Worm (Caenorhabditis elegans) whole organism, L4 larva: Measurements from ENCODE around the gene F25G6.9.

Experiments used
- D1046.2 ChIP-seq: fragments of 200-800 bp; sonication (Bioruptor generic); IDR thresholded peaks from 2 replicates; pipeline ENCODE4 v1.3.6; 2022; ENCODE audit warnings: missing genetic modification characterization, missing compliant biosample characterization
- F10B5.3 ChIP-seq: sonication (generic microtip); optimal IDR thresholded peaks from 2 replicates; lab custom pipeline; 2016; ENCODE audit warnings: mild to moderate bottlenecking, missing genetic modification characterization, missing compliant biosample characterization
- F26F4.8 ChIP-seq: fragments of 200-800 bp; sonication (Bioruptor generic); conservative IDR thresholded peaks from 2 replicates; pipeline ENCODE4 v1.3.6; 2022; ENCODE audit warnings: missing genetic modification characterization, missing compliant biosample characterization
- R02D3.7 ChIP-seq: fragments of 150-350 bp; sonication (generic microtip); optimal IDR thresholded peaks from 3 replicates; lab custom pipeline; 2014; ENCODE audit warnings: missing biosample characterization, missing genetic modification characterization
- T20F7.1 ChIP-seq: fragments of 200-800 bp; sonication (Bioruptor generic); optimal IDR thresholded peaks from 2 replicates; lab custom pipeline; 2018; ENCODE audit warnings: mild to moderate bottlenecking, missing genetic modification characterization, missing compliant biosample characterization
- Y105C5A.15 ChIP-seq: fragments of 200-800 bp; sonication (Bioruptor generic); IDR thresholded peaks from 2 replicates; pipeline ENCODE4 v1.3.6; 2022; ENCODE audit warnings: missing genetic modification characterization, missing compliant biosample characterization
- Y48G9A.11 ChIP-seq: fragments of 200-800 bp; sonication (Bioruptor generic); IDR thresholded peaks from 2 replicates; pipeline ENCODE4 v1.3.6; 2022; ENCODE audit warnings: missing genetic modification reagents, missing genetic modification characterization, missing compliant biosample characterization
- aha-1 ChIP-seq: fragments of 150-350 bp; peaks from one replicate; lab custom pipeline; 2014; ENCODE audit warnings: missing biosample characterization, missing genetic modification characterization
- aly-2 ChIP-seq: sonication (generic microtip); optimal IDR thresholded peaks from 2 replicates; lab custom pipeline; 2018; ENCODE audit warnings: missing biosample characterization, missing genetic modification characterization
- ama-1 ChIP-seq: fragments of 150-350 bp; optimal IDR thresholded peaks from 2 replicates; lab custom pipeline; 2014; ENCODE audit warnings: inconsistent platforms, mixed read lengths
- arid-1 ChIP-seq: fragments of 200-800 bp; sonication (Bioruptor generic); conservative IDR thresholded peaks from 2 replicates; pipeline ENCODE4 v1.3.6; 2022; ENCODE audit warnings: missing genetic modification reagents, missing genetic modification characterization, missing compliant biosample characterization
- ceh-20 ChIP-seq: fragments of 200-800 bp; sonication (Bioruptor generic); IDR thresholded peaks from 2 replicates; pipeline ENCODE4 v1.3.6; 2022; ENCODE audit warnings: missing genetic modification reagents, missing genetic modification characterization, missing compliant biosample characterization
- ceh-32 ChIP-seq: sonication (generic microtip); optimal IDR thresholded peaks from 2 replicates; lab custom pipeline; 2016; ENCODE audit warnings: mild to moderate bottlenecking, missing genetic modification characterization, missing compliant biosample characterization; ENCODE audit not compliant: poor library complexity
- ceh-44 ChIP-seq: fragments of 200-800 bp; sonication (Bioruptor generic); IDR thresholded peaks from 2 replicates; pipeline ENCODE4 v1.3.6; 2022; ENCODE audit warnings: missing genetic modification reagents, missing genetic modification characterization, missing compliant biosample characterization
- cey-2 ChIP-seq: sonication (generic microtip); optimal IDR thresholded peaks from 3 replicates; lab custom pipeline; 2017; ENCODE audit warnings: missing genetic modification characterization, mild to moderate bottlenecking, missing compliant biosample characterization, antibody characterized with exemption, borderline replicate concordance; ENCODE audit not compliant: insufficient read depth
- daf-16 ChIP-seq, 3 experiments: sonication (generic microtip); optimal IDR thresholded peaks; 2 replicates each; lab custom pipeline; 2016 to 2017; ENCODE audit warnings: missing genetic modification characterization in 3 of 3, missing genetic modification reagents in 3 of 3, mild to moderate bottlenecking in 2 of 3, missing compliant biosample characterization in 2 of 3, missing biosample characterization in 1 of 3, moderate library complexity in 1 of 3
- dmd-6 ChIP-seq: fragments of 200-800 bp; sonication (Bioruptor generic); IDR thresholded peaks from 2 replicates; pipeline ENCODE4 v1.3.6; 2022; ENCODE audit warnings: missing genetic modification reagents, missing genetic modification characterization, missing compliant biosample characterization
- dmd-8 ChIP-seq: fragments of 200-800 bp; sonication (Bioruptor generic); IDR thresholded peaks from 2 replicates; pipeline ENCODE4 v1.3.6; 2022; ENCODE audit warnings: missing genetic modification characterization, missing compliant biosample characterization
- duxl-1 ChIP-seq: sonication (generic microtip); optimal IDR thresholded peaks from 2 replicates; lab custom pipeline; 2016; ENCODE audit warnings: mild to moderate bottlenecking, missing genetic modification characterization, moderate library complexity, missing compliant biosample characterization; ENCODE audit not compliant: poor library complexity
- dve-1 ChIP-seq: sonication (generic microtip); optimal IDR thresholded peaks from 2 replicates; lab custom pipeline; 2017; ENCODE audit warnings: antibody characterized with exemption, mild to moderate bottlenecking, missing genetic modification characterization, missing compliant biosample characterization; ENCODE audit not compliant: insufficient read depth
- fkh-10 ChIP-seq: fragments of 150-350 bp; optimal IDR thresholded peaks from 2 replicates; lab custom pipeline; 2014; ENCODE audit warnings: missing biosample characterization, missing genetic modification reagents, missing genetic modification characterization
- gei-8 ChIP-seq: fragments of 200-800 bp; sonication (Bioruptor generic); optimal IDR thresholded peaks from 2 replicates; lab custom pipeline; 2018; ENCODE audit warnings: mild to moderate bottlenecking, missing genetic modification characterization, missing compliant biosample characterization
- hif-1 ChIP-seq, 2 experiments: sonication (generic microtip); optimal IDR thresholded peaks; 2 replicates each; lab custom pipeline; 2016 to 2017; ENCODE audit warnings: missing compliant biosample characterization in 2 of 2, missing genetic modification characterization in 2 of 2, missing genetic modification reagents in 2 of 2, missing genotype in 2 of 2, mild to moderate bottlenecking in 1 of 2
- hlh-30 ChIP-seq: sonication (generic microtip); optimal IDR thresholded peaks from 2 replicates; lab custom pipeline; 2017; ENCODE audit warnings: antibody characterized with exemption, mild to moderate bottlenecking, missing genetic modification characterization, missing compliant biosample characterization; ENCODE audit not compliant: insufficient read depth
- lin-1 ChIP-seq: fragments of 200-800 bp; sonication (Bioruptor generic); IDR thresholded peaks from 2 replicates; pipeline ENCODE4 v1.3.6; 2022; ENCODE audit warnings: missing genetic modification reagents, missing genetic modification characterization, missing compliant biosample characterization
- lin-13 ChIP-seq: fragments of 150-350 bp; optimal IDR thresholded peaks from 2 replicates; lab custom pipeline; 2014; ENCODE audit warnings: missing biosample characterization, missing genetic modification reagents, missing genetic modification characterization
- lin-29 ChIP-seq: fragments of 200-800 bp; sonication (Bioruptor generic); IDR thresholded peaks from 2 replicates; pipeline ENCODE4 v1.3.6; 2022; ENCODE audit warnings: missing genetic modification reagents, missing genetic modification characterization, missing compliant biosample characterization
- mes-2 ChIP-seq: sonication (generic microtip); optimal IDR thresholded peaks from 2 replicates; lab custom pipeline; 2016; ENCODE audit warnings: missing genotype, mild to moderate bottlenecking, missing genetic modification characterization, missing compliant biosample characterization; ENCODE audit not compliant: poor library complexity, severe bottlenecking
- mxl-2 ChIP-seq: fragments of 200-800 bp; sonication (Bioruptor generic); conservative IDR thresholded peaks from 2 replicates; pipeline ENCODE4 v1.3.6; 2022; ENCODE audit warnings: missing genetic modification reagents, missing genetic modification characterization, missing compliant biosample characterization
- nhr-237 ChIP-seq: sonication (generic microtip); optimal IDR thresholded peaks from 2 replicates; lab custom pipeline; 2017; ENCODE audit warnings: missing biosample characterization, missing genetic modification characterization
- nhr-28 ChIP-seq: fragments of 150-350 bp; optimal IDR thresholded peaks from 2 replicates; lab custom pipeline; 2014; ENCODE audit warnings: missing biosample characterization, missing genetic modification characterization
- nhr-42 ChIP-seq: fragments of 200-800 bp; sonication (Bioruptor generic); IDR thresholded peaks from 2 replicates; pipeline ENCODE4 v1.3.6; 2022; ENCODE audit warnings: missing genetic modification characterization, missing compliant biosample characterization
- nhr-48 ChIP-seq: sonication (generic microtip); optimal IDR thresholded peaks from 2 replicates; lab custom pipeline; 2016; ENCODE audit warnings: mild to moderate bottlenecking, missing genetic modification characterization, missing compliant biosample characterization
- nhr-77 ChIP-seq: fragments of 150-350 bp; optimal IDR thresholded peaks from 2 replicates; lab custom pipeline; 2014; ENCODE audit warnings: missing biosample characterization, missing genetic modification characterization
- pqm-1 ChIP-seq: sonication (generic microtip); optimal IDR thresholded peaks from 2 replicates; lab custom pipeline; 2017; ENCODE audit warnings: missing biosample characterization, missing genetic modification characterization
- sdz-12 ChIP-seq: fragments of 200-800 bp; sonication (Bioruptor generic); optimal IDR thresholded peaks from 2 replicates; lab custom pipeline; 2018; ENCODE audit warnings: mild to moderate bottlenecking, missing genetic modification characterization, missing compliant biosample characterization
- snpc-1.2 ChIP-seq: fragments of 200-800 bp; sonication (Bioruptor generic); IDR thresholded peaks from 2 replicates; pipeline ENCODE4 v1.3.6; 2022; ENCODE audit warnings: missing genetic modification reagents, missing genetic modification characterization, missing compliant biosample characterization
- snpc-4 ChIP-seq: fragments of 150-350 bp; optimal IDR thresholded peaks from 2 replicates; lab custom pipeline; 2014; ENCODE audit warnings: missing biosample characterization, missing genetic modification characterization
- unc-62 ChIP-seq, 3 experiments: fragments of 150-350 bp in 1 of 3; sonication (generic microtip); optimal IDR thresholded peaks in 2 of 3; peaks in 1 of 3; 1 replicate in 1 of 3; 2 replicates in 2 of 3; lab custom pipeline; 2014 to 2017; ENCODE audit warnings: missing biosample characterization in 3 of 3, missing genetic modification characterization in 3 of 3, missing genetic modification reagents in 3 of 3, missing genotype in 1 of 3
- ztf-11 ChIP-seq: fragments of 150-350 bp; optimal IDR thresholded peaks from 2 replicates; lab custom pipeline; 2014; ENCODE audit warnings: missing biosample characterization, missing genetic modification characterization

F25G6.9 gene

DNA sequence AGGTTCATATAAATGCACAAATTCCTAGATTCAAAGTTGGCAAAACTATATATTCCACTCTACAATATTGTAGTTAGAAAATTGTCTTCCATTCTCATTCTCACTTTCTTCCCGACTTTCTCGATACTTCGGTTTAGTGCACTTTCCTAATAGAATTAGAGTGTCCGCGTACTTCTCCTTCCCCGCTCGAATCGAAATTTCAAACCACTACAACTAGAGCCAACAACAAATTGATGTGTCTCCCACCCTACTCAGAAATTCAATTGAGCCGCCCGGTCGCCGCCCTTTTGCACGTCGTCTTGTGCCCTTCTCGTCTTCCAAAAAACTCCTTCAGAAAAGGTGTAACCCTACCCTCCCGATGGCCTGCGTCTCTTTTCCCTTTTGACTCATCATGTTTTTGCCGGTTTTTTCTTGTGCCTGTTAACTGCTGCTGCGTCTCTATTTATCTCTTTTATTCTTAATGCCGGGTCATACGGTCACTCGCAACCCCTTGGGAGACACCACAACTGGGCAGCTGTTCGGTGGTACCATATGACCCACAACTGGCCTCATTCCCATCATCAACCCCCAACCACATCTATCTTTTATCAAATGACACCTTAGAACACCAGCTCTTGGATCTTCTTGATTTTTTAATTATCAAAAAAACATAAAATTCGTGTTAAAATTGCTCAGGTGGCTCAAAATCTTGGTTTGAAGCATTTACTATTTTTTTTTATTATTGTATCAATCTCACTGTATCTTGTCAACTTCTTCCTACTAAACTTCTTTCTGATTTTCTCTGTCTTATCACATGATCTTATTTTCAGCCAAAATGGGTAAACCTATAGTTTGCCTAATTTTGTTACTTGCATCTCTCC lies 24.5 kb upstream of the F25G6.9 start, which contains the start of gene tag-196 (continued):
- TF ChIP-seq D1046.2 (GFP tag; lab: Robert Waterston, UW) (no peak), aly-2 (tag; lab: Kevin White, UChicago) (no peak), ceh-32 (tag; lab: Kevin White, UChicago) (no peak), aha-1 (tag; lab: Kevin White, UChicago) (peak; percentile 89), R02D3.7 (no peak)

DNA sequence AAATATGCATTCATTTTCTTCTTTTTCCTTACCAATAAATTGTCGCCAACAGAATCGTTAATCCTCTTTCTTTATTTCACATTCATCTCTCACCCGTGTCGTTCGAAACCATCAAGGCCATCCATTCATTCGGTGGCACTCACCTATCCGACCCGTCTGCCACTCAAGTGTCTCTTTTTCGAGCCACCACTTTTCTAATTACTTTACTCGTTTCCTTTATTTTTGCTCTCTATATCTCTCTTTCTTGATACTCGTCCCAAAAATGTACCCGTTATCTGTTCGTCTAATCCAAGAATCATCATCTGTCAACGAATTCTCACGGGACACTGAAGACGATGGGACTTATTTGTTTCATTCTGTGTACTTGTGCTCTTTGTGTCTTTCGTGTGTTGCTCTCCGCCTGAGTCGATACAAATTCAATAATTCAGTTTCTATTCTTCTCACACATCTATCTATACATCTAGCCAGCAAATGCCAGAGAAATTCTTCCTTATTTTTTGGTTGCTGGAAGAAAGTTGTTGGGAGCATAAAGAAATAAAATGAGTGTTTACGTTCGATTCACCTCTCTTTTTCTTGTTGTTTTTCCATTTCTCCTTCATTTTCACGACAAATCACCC lies 23.0 kb upstream of the F25G6.9 start:
- TF ChIP-seq ztf-11 (tag; lab: Kevin White, UChicago), result no peak
- TF ChIP-seq nhr-77, result no peak
- TF ChIP-seq fkh-10 (GFP tag; lab: Kevin White, UChicago), result peak; percentile 57

- 0 out of 2 replicates have a peak, but pooled peaks have one; percentile 32 for TF ChIP-seq Y105C5A.15
- TF ChIP-seq nhr-237 (tag; lab: Kevin White, UChicago), result no peak
- TF ChIP-seq unc-62 (GFP tag; optimal IDR thresholded peaks at IDR 0.05 in 1 of 2; lab: Kevin White, UChicago), result peak in 1 of 2 experiments; percentile 72
- no peak for TF ChIP-seq unc-62 (tag; optimal IDR thresholded peaks at IDR 0.05; lab: Kevin White, UChicago)
Observed at ce11 chrV:8588079-8588478, 18.3 kb upstream of the F25G6.9 start, which contains the start of gene C10B5.3. Gene C10B5.3, minus strand, starts transcription at chrV:8588179.

DNA sequence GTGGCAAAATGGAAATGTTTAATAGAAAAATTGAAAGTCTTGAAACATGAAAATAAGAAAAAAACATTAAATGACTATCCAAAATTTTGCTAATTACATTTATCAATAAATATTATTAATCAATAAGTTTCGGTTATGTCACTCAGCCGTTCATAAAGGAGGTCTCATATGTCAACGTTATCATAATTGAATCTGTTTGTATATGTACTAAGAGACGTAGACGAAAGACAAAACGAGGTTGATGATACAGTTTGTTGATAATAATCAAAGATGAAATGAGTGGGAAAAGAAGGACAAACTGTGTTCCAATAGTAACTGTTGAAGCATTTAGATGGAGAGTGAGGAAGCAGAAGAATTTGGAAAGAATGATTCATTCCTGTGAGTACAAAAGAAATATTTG lies 17.1 kb upstream of the F25G6.9 start:
- TF ChIP-seq mes-2 (tag; lab: Kevin White, UChicago), result no peak
- no peak for TF ChIP-seq daf-16 (GFP tag; optimal IDR thresholded peaks at IDR 0.05; lab: Kevin White, UChicago)
- TF ChIP-seq daf-16 (tag; optimal IDR thresholded peaks at IDR 0.05; lab: Kevin White, UChicago), result peak; percentile 90
- TF ChIP-seq nhr-48 (tag; lab: Kevin White, UChicago), result peak; percentile 36
- peak; percentile 26 for TF ChIP-seq pqm-1 (tag; lab: Kevin White, UChicago)
- no peak for TF ChIP-seq hlh-30 (tag; lab: Kevin White, UChicago)
- no peak for TF ChIP-seq sdz-12 (GFP tag; lab: Kevin White, UChicago)
- TF ChIP-seq nhr-28 (tag; lab: Kevin White, UChicago), result peak; percentile 46
- TF ChIP-seq dmd-6 (GFP tag; lab: Robert Waterston, UW), result peak; percentile 58
- no peak for TF ChIP-seq lin-13 (GFP tag; lab: Kevin White, UChicago)
- no peak for TF ChIP-seq lin-1 (GFP tag; lab: Robert Waterston, UW)
- peak; percentile 24 for TF ChIP-seq T20F7.1 (GFP tag; lab: Kevin White, UChicago)
- peak; percentile 71 for TF ChIP-seq dve-1 (tag; lab: Kevin White, UChicago)
- TF ChIP-seq ama-1 (lab: Kevin White, UChicago), result no peak
- TF ChIP-seq snpc-1.2 (GFP tag; lab: Robert Waterston, UW), result no peak
- TF ChIP-seq nhr-42 (GFP tag; lab: Robert Waterston, UW), result no peak
- no peak for TF ChIP-seq Y105C5A.15
- TF ChIP-seq ceh-20, result no peak

DNA sequence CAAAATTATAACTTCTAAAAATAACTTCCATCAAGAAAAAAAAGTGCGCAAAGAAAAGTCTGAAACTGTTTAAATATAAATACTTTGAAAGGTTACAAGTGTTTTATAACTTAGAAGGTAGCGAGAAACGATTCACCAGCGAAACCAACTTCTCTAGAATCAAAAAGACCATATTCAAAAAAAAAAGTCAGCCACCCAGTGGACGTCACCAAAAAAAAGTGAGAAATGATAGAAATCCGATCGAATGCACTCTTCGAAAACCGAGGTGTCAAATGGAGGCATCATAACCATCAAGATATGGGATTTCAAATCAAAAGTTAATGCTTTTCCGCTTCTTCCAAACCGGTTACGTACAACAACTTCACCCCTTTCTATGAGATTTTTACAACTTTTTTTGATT lies 16.7 kb upstream of the F25G6.9 start:
- no peak for TF ChIP-seq ceh-44 (GFP tag; lab: Robert Waterston, UW)
- TF ChIP-seq gei-8 (GFP tag; lab: Kevin White, UChicago), result no peak
- no peak for TF ChIP-seq lin-29 (GFP tag; lab: Robert Waterston, UW)
- no peak for TF ChIP-seq mxl-2 (GFP tag; lab: Robert Waterston, UW)
- TF ChIP-seq dmd-8, result no peak
- TF ChIP-seq arid-1 (GFP tag; lab: Robert Waterston, UW), result no peak
- no peak for TF ChIP-seq F10B5.3 (tag; lab: Kevin White, UChicago)
- no peak for TF ChIP-seq Y48G9A.11
- no peak for TF ChIP-seq hif-1 (tag; optimal IDR thresholded peaks at IDR 0.05; lab: Kevin White, UChicago)
- no peak for TF ChIP-seq duxl-1 (tag; lab: Kevin White, UChicago)
- no peak for TF ChIP-seq cey-2 (tag; lab: Kevin White, UChicago)
- no peak for TF ChIP-seq fkh-10 (GFP tag; lab: Kevin White, UChicago)
- no peak for TF ChIP-seq F26F4.8 (GFP tag; lab: Robert Waterston, UW)
- TF ChIP-seq snpc-4, result no peak
- TF ChIP-seq aly-2 (tag; lab: Kevin White, UChicago), result no peak
